Fruit fly (Drosophila melanogaster) whole organism, pupa: ENCODE data around the gene CG9072.

Experiments
- CG32121 ChIP-seq: fragments of 200-800 bp; sonication (Bioruptor generic); IDR thresholded peaks from 2 replicates; pipeline ENCODE4 v1.3.6; 2022; ENCODE audit warnings: missing biosample characterization, missing genetic modification characterization
- CG9948 ChIP-seq: fragments of 200-800 bp; sonication (Bioruptor generic); optimal IDR thresholded peaks from 2 replicates; lab custom pipeline; 2018; ENCODE audit warnings: missing biosample characterization, mild to moderate bottlenecking, missing genetic modification characterization, moderate library complexity
- Ets98B ChIP-seq: fragments of 200-800 bp; sonication (Bioruptor generic); IDR thresholded peaks from 2 replicates; pipeline ENCODE4 v1.3.6; 2022; ENCODE audit warnings: missing biosample characterization, missing genetic modification characterization

- TF ChIP-seq Ets98B (no peak), CG9948 (tag; lab: Kevin White, UChicago) (no peak), CG32121 (GFP tag; lab: Robert Waterston, UW) (no peak)
Measured at dm6 chrX:15070137-15070536, 25.7 kb downstream of the CG9072 start.
